Fruit fly (Drosophila melanogaster) whole organism, pupa: ENCODE data around the gene AstCC.
A peak's percentile ranks its signal among the peaks of the same experiment; 100 is the strongest.

Source experiments
- CG10348 ChIP-seq: fragments of 200-800 bp; sonication (Bioruptor generic); IDR thresholded peaks from 2 replicates; pipeline ENCODE4 v1.3.6; 2022; ENCODE audit warnings: missing biosample characterization, missing genetic modification characterization
- CG12605 ChIP-seq: fragments of 200-800 bp; sonication (Bioruptor generic); IDR thresholded peaks from 2 replicates; pipeline ENCODE4 v1.3.6; 2022; ENCODE audit warnings: missing biosample characterization, missing genetic modification characterization
- CG13204 ChIP-seq: fragments of 200-800 bp; sonication (Bioruptor generic); optimal IDR thresholded peaks from 2 replicates; lab custom pipeline; 2018; ENCODE audit warnings: missing biosample characterization, mild to moderate bottlenecking, missing genetic modification characterization, moderate library complexity
- CG14655 ChIP-seq: fragments of 200-800 bp; sonication (Bioruptor generic); optimal IDR thresholded peaks from 3 replicates; lab custom pipeline; 2017; ENCODE audit warnings: mild to moderate bottlenecking, missing biosample characterization, missing genetic modification reagents, missing genetic modification characterization
- CG15710 ChIP-seq: fragments of 200-800 bp; sonication (Bioruptor generic); optimal IDR thresholded peaks from 2 replicates; lab custom pipeline; 2018; ENCODE audit warnings: missing biosample characterization, mild to moderate bottlenecking, missing genetic modification characterization, moderate library complexity
- CG17806 ChIP-seq: fragments of 200-800 bp; sonication (Bioruptor generic); optimal IDR thresholded peaks from 2 replicates; lab custom pipeline; 2018; ENCODE audit warnings: missing biosample characterization, mild to moderate bottlenecking, missing genetic modification characterization, moderate library complexity
- CG32121 ChIP-seq: fragments of 200-800 bp; sonication (Bioruptor generic); IDR thresholded peaks from 2 replicates; pipeline ENCODE4 v1.3.6; 2022; ENCODE audit warnings: missing biosample characterization, missing genetic modification characterization
- CG34367 ChIP-seq: fragments of 200-800 bp; sonication (Bioruptor generic); optimal IDR thresholded peaks from 2 replicates; lab custom pipeline; 2018; ENCODE audit warnings: missing biosample characterization, mild to moderate bottlenecking, missing genetic modification characterization
- CG4496 ChIP-seq: fragments of 200-800 bp; sonication (Bioruptor generic); IDR thresholded peaks from 3 replicates; pipeline ENCODE4 v1.3.6; 2022; ENCODE audit warnings: missing biosample characterization, missing genetic modification characterization
- CG8159 ChIP-seq: fragments of 200-800 bp; sonication (Bioruptor generic); optimal IDR thresholded peaks from 3 replicates; lab custom pipeline; 2018; ENCODE audit warnings: missing biosample characterization, mild to moderate bottlenecking, missing genetic modification characterization, moderate library complexity
- CG8301 ChIP-seq: fragments of 200-800 bp; sonication (Bioruptor generic); optimal IDR thresholded peaks from 2 replicates; lab custom pipeline; 2018; ENCODE audit warnings: missing biosample characterization, mild to moderate bottlenecking, missing genetic modification characterization
- CG9948 ChIP-seq: fragments of 200-800 bp; sonication (Bioruptor generic); optimal IDR thresholded peaks from 2 replicates; lab custom pipeline; 2018; ENCODE audit warnings: missing biosample characterization, mild to moderate bottlenecking, missing genetic modification characterization, moderate library complexity
- D1 ChIP-seq: fragments of 200-800 bp; sonication (Bioruptor generic); optimal IDR thresholded peaks from 2 replicates; lab custom pipeline; 2018; ENCODE audit warnings: missing biosample characterization, mild to moderate bottlenecking, missing genetic modification characterization, moderate library complexity
- EcR ChIP-seq: fragments of 200-800 bp; sonication (Bioruptor generic); optimal IDR thresholded peaks from 3 replicates; lab custom pipeline; 2019; ENCODE audit warnings: missing biosample characterization, missing genetic modification characterization, mild to moderate bottlenecking, moderate library complexity, missing genetic modification reagents
- Ets98B ChIP-seq: fragments of 200-800 bp; sonication (Bioruptor generic); IDR thresholded peaks from 2 replicates; pipeline ENCODE4 v1.3.6; 2022; ENCODE audit warnings: missing biosample characterization, missing genetic modification characterization
- Pif1A ChIP-seq: fragments of 200-800 bp; sonication (Bioruptor generic); optimal IDR thresholded peaks from 3 replicates; lab custom pipeline; 2016; ENCODE audit warnings: missing biosample characterization, missing genetic modification characterization
- Pif1B ChIP-seq: fragments of 200-800 bp; sonication (Bioruptor generic); optimal IDR thresholded peaks from 3 replicates; lab custom pipeline; 2016; ENCODE audit warnings: missing biosample characterization, missing genetic modification characterization
- Snoo ChIP-seq: fragments of 200-800 bp; sonication (Bioruptor generic); optimal IDR thresholded peaks from 3 replicates; lab custom pipeline; 2017; ENCODE audit warnings: missing biosample characterization, mild to moderate bottlenecking, missing genetic modification characterization, inconsistent platforms
- fd96Ca ChIP-seq: fragments of 200-800 bp; sonication (Bioruptor generic); IDR thresholded peaks from 3 replicates; pipeline ENCODE4 v1.3.6; 2022; ENCODE audit warnings: missing biosample characterization, missing genetic modification characterization
- gl ChIP-seq: fragments of 200-800 bp; sonication (Bioruptor generic); optimal IDR thresholded peaks from 2 replicates; lab custom pipeline; 2018; ENCODE audit warnings: missing biosample characterization, mild to moderate bottlenecking, missing genetic modification characterization
- rn ChIP-seq: fragments of 200-800 bp; sonication (Bioruptor generic); IDR thresholded peaks from 2 replicates; pipeline ENCODE4 v1.3.6; 2022; ENCODE audit warnings: missing biosample characterization, missing genetic modification characterization

Gene AstCC

dm6 chr2L:11041074-11041473, 44.0 kb downstream of the AstCC start:
- TF ChIP-seq Pif1B (no peak), CG8301 (tag; lab: Kevin White, UChicago) (peak; percentile 26), Pif1A (GFP tag; lab: Kevin White, UChicago) (no peak), CG14655 (GFP tag; lab: Kevin White, UChicago) (peak; percentile 49)

DNA sequence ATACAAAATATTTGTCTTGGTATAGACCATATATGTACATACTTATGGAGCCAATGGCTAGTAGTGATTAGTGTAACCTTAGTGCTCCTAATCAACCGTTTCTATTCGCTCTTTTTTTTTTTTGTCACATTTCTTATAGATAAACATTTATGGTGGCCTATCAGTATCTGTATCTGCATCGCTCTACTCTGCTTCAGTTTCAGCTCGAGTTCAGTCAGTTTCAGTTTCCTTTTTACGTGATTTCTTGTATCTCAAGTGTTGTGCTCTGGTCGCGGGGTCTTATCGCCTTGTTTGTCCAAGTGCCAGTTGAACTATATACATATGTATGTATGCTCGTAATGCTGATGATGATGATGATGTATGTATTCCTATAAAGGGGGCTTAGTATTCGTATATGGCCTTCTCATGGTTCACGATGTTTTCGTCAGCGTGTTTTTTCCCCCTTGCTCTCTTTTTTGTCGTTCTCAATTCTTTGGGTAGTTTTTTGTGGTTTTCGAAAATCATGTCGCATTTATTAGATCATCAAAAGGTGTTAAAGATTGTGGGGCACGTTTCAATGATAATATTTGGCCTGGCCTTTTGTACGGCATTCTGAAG, 45.4 kb downstream of the AstCC start:
- TF ChIP-seq EcR = peak; percentile 53
- no peak for TF ChIP-seq D1 (tag; lab: Kevin White, UChicago)
- TF ChIP-seq CG10348 (GFP tag; lab: Robert Waterston, UW) = no peak
- no peak for TF ChIP-seq CG12605
- TF ChIP-seq CG8159 = no peak
- TF ChIP-seq, all 21 proteins: peak for 1

- TF ChIP-seq Ets98B (GFP tag; lab: Robert Waterston, UW) = no peak
- no peak for TF ChIP-seq CG32121 (GFP tag; lab: Robert Waterston, UW)
- no peak for TF ChIP-seq CG17806 (tag; lab: Kevin White, UChicago)
- no peak for TF ChIP-seq CG15710 (tag; lab: Kevin White, UChicago)
- no peak for TF ChIP-seq Pif1B
- no peak for TF ChIP-seq CG12605
- no peak for TF ChIP-seq Pif1A (GFP tag; lab: Kevin White, UChicago)
- no peak for TF ChIP-seq CG10348 (GFP tag; lab: Robert Waterston, UW)
- TF ChIP-seq EcR = no peak
- no peak for TF ChIP-seq CG9948 (tag; lab: Kevin White, UChicago)
- TF ChIP-seq rn (GFP tag; lab: Robert Waterston, UW) = no peak
- no peak for TF ChIP-seq CG8301 (tag; lab: Kevin White, UChicago)
- TF ChIP-seq gl (tag; lab: Kevin White, UChicago) = no peak
- no peak for TF ChIP-seq Snoo
- no peak for TF ChIP-seq CG13204 (GFP tag; lab: Kevin White, UChicago)
- TF ChIP-seq CG4496 (GFP tag; lab: Robert Waterston, UW) = no peak
- TF ChIP-seq D1 (tag; lab: Kevin White, UChicago) = no peak
- TF ChIP-seq fd96Ca = no peak
- no peak for TF ChIP-seq CG14655 (GFP tag; lab: Kevin White, UChicago)
These were observed 46.1 kb downstream of the AstCC start for dm6 chr2L:11038918-11039317.

DNA sequence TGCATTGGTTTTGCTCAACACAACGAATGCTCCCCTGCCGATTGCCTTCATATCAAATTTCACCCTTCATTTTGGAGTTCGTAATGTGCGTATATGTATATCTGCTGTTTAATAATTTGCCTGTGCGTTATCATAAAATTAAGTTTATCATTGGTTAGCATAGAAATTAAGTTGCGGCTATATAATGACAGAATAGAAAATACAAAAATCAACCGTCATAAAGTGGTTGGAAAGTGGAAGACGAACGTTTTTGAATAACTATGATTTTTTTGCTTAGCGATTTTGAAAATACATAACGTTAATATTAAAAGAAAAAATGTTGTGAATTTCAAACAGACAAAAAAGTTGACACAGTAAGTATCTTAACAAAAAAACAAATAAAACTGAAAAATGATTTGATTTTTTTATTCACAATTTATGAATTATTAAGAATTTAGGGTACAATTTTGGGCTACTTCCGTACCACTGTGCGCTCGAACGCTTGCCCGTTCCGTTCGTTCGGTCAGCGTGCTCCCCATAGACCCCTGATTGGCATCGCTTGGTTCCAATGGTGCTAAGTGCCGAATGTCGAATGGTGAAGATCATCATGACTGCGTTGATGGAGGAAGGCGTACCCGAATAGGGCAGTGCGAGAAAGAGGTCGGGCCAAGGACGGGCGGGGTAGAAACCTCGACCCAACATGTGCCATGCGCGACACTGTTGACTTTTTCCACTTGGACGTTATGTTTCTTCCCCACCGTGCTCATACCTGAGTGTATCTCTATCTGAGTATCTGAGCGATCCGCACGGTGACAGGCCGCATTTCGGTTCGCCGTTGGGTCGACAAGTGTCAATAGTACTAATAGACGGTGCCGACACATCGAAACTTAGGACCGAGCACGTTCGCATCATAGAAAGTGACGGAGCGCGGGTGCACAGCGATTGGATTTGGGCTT, 47.2 kb downstream of the AstCC start:
- peak; percentile 9 for TF ChIP-seq CG9948 (tag; lab: Kevin White, UChicago)
- no peak for TF ChIP-seq CG12605
- TF ChIP-seq fd96Ca = no peak
- peak; percentile 36 for TF ChIP-seq CG14655 (GFP tag; lab: Kevin White, UChicago)
- TF ChIP-seq EcR = no peak
- TF ChIP-seq Pif1A (GFP tag; lab: Kevin White, UChicago) = peak; percentile 35

dm6 chr2L:11034495-11034894, 50.5 kb downstream of the AstCC start, which contains the start of gene CG18666:
Gene CG18666 (plus strand): TSS chr2L:11034795.
- TF ChIP-seq CG8159 = no peak
- no peak for TF ChIP-seq CG14655 (GFP tag; lab: Kevin White, UChicago)
- no peak for TF ChIP-seq Snoo
- no peak for TF ChIP-seq Ets98B (GFP tag; lab: Robert Waterston, UW)
- no peak for TF ChIP-seq CG15710 (tag; lab: Kevin White, UChicago)
- no peak for TF ChIP-seq EcR
- no peak for TF ChIP-seq CG34367 (tag; lab: Kevin White, UChicago)
- no peak for TF ChIP-seq CG12605
- no peak for TF ChIP-seq CG8301 (tag; lab: Kevin White, UChicago)
- TF ChIP-seq, all 21 proteins: peak for 0
